Worm (Caenorhabditis elegans) whole organism, late embryonic: ENCODE data around the gene F13H8.8.

Experiments used
- C08G9.2 ChIP-seq: sonication (generic microtip); optimal IDR thresholded peaks from 2 replicates; lab custom pipeline; 2016; ENCODE audit warnings: mild to moderate bottlenecking, missing genetic modification characterization, moderate library complexity, missing compliant biosample characterization
- F13H6.1 ChIP-seq: sonication (generic microtip); optimal IDR thresholded peaks from 2 replicates; lab custom pipeline; 2016; ENCODE audit warnings: missing genetic modification characterization, missing compliant biosample characterization
- ama-1 ChIP-seq: fragments of 150-350 bp; optimal IDR thresholded peaks from 2 replicates; lab custom pipeline; 2014
- ceh-19 ChIP-seq: fragments of 200-800 bp; sonication (Bioruptor generic); optimal IDR thresholded peaks from 2 replicates; lab custom pipeline; 2018; ENCODE audit warnings: mild to moderate bottlenecking, missing genetic modification characterization, missing compliant biosample characterization
- ceh-30 ChIP-seq: fragments of 150-350 bp; optimal IDR thresholded peaks from 2 replicates; lab custom pipeline; 2014; ENCODE audit warnings: missing biosample characterization, missing genetic modification characterization
- ceh-6 ChIP-seq: fragments of 200-800 bp; sonication (Bioruptor generic); optimal IDR thresholded peaks from 2 replicates; lab custom pipeline; 2018; ENCODE audit warnings: mild to moderate bottlenecking, missing genetic modification characterization, missing compliant biosample characterization
- mec-3 ChIP-seq: sonication (generic microtip); optimal IDR thresholded peaks from 2 replicates; lab custom pipeline; 2016; ENCODE audit warnings: borderline replicate concordance, missing genetic modification characterization, missing compliant biosample characterization
- nhr-232 ChIP-seq: sonication (generic microtip); optimal IDR thresholded peaks from 2 replicates; lab custom pipeline; 2016; ENCODE audit warnings: missing genetic modification characterization, missing compliant biosample characterization

- TF ChIP-seq F13H6.1 (no peak), ceh-30 (no peak), ceh-19 (GFP tag; lab: Kevin White, UChicago) (no peak), ceh-6 (GFP tag; lab: Kevin White, UChicago) (no peak), mec-3 (tag; lab: Kevin White, UChicago) (no peak), C08G9.2 (no peak), ama-1 (lab: Kevin White, UChicago) (no peak), nhr-232 (tag; lab: Kevin White, UChicago) (no peak)
Measured at ce11 chrII:6292527-6292926, 24.6 kb upstream of the F13H8.8 start, which contains the start of gene nyn-3.
